Worm (Caenorhabditis elegans): Measurements from ENCODE around the gene C02D5.4.
A peak's percentile ranks its signal among the peaks of the same experiment; 100 is the strongest.

The C02D5.4 gene

DNA sequence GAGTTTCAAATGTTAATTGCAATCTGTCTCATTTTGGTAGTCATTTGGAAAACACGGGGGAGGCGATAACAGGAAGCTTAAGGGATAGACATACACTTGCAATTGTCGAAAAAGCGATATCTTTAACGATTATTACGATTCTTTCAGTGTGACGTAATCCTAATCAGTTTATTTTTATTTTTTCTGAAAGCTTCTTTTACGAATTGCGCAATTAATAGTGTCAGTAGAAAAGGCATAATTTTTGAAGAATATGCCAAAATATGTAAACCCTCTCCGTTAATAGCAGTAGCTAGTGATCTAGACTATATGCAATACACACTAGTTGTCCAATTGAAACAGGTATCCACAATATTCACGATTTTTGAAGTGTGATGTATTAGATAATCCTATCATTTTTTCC, 8.4 kb downstream of the C02D5.4 start:
- TF ChIP-seq zip-8 (tag; optimal IDR thresholded peaks at IDR 0.05) (peak; percentile 99), ceh-83 (GFP tag; optimal IDR thresholded peaks at IDR 0.05) (no peak)

DNA sequence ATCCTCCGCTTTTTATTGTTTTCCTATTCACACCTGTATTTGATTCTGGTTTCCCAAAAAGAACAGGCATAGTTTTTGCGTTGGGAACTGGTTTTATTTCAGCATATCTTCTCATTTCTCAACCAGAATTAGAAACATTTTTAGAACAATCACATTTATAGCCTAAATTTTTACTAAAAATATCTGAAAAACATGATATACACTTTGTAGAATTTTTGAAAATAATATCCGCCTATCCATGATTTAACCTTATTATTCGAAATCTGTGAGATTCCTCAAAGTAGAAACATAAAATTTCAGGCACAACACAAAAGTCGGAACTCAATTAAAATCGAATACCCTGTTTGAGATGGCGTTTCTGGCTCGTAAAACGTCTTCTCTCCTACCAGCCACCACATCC, 8.9 kb downstream of the C02D5.4 start, which contains the start of gene acdh-6:
TSS of gene acdh-6 (plus strand) at position 301 of the 400 bp plus-strand sequence.
- TF ChIP-seq blmp-1 (tag; optimal IDR thresholded peaks at IDR 0.05) = no peak
- no peak for TF ChIP-seq sem-2 (GFP tag; optimal IDR thresholded peaks at IDR 0.05)
- TF ChIP-seq mab-5 (tag; optimal IDR thresholded peaks at IDR 0.05) = no peak
- no peak for TF ChIP-seq elt-1 (tag; optimal IDR thresholded peaks at IDR 0.05; ENCODE audit: borderline replicate concordance, insufficient read depth)
- no peak for TF ChIP-seq ham-2 (GFP tag; optimal IDR thresholded peaks at IDR 0.05)
- no peak for TF ChIP-seq unc-39 (tag; optimal IDR thresholded peaks at IDR 0.05)
- TF ChIP-seq lin-32 (GFP tag; optimal IDR thresholded peaks at IDR 0.05) = no peak
- TF ChIP-seq ces-1 (GFP tag; optimal IDR thresholded peaks at IDR 0.05) = no peak
- TF ChIP-seq sptf-1 (tag; optimal IDR thresholded peaks at IDR 0.05) = no peak
- no peak for TF ChIP-seq M03D4.4 (tag; optimal IDR thresholded peaks at IDR 0.05)
- no peak for TF ChIP-seq ceh-83 (GFP tag; optimal IDR thresholded peaks at IDR 0.05)
- TF ChIP-seq pha-4 (tag; optimal IDR thresholded peaks at IDR 0.05) = no peak
- no peak for TF ChIP-seq mep-1 (tag; optimal IDR thresholded peaks at IDR 0.05)
- no peak for TF ChIP-seq tbx-8 (GFP tag; optimal IDR thresholded peaks at IDR 0.05)

DNA sequence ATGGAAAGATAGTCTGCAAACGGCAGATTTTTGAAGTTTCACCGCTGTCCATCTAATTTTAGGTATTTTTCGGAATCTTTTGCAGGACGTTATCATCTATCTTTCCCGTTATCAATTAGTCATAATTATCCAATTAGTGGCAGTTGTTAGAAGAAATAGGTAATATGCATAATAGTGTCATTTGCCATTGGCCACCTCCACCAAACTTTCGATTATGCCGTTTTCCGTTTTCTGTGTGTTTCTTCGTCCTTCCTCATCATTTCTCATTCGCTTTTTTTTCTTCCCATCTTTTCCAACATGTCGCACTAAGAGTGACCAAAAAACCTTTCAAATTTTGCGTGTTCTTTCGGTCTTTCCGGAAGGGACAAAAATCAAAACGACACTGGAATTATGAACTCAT, 12.4 kb downstream of the C02D5.4 start:
- TF ChIP-seq lin-13 (tag; optimal IDR thresholded peaks at IDR 0.05) (no peak), sptf-1 (tag; optimal IDR thresholded peaks at IDR 0.05) (no peak), mab-5 (tag; optimal IDR thresholded peaks at IDR 0.05) (no peak), nhr-237 (tag; optimal IDR thresholded peaks at IDR 0.05) (no peak), ceh-39 (tag; optimal IDR thresholded peaks at IDR 0.05) (no peak), bed-3 (GFP tag; optimal IDR thresholded peaks at IDR 0.05) (no peak), nhr-76 (tag; optimal IDR thresholded peaks at IDR 0.05) (no peak), drap-1 (GFP tag; optimal IDR thresholded peaks at IDR 0.05) (no peak), lsy-2 (tag; optimal IDR thresholded peaks at IDR 0.05) (no peak), elt-1 (tag; optimal IDR thresholded peaks at IDR 0.05; ENCODE audit: borderline replicate concordance, insufficient read depth) (no peak), ces-1 (GFP tag; optimal IDR thresholded peaks at IDR 0.05) (no peak), mls-2 (tag; optimal IDR thresholded peaks at IDR 0.05) (no peak), ceh-83 (GFP tag; optimal IDR thresholded peaks at IDR 0.05) (no peak), unc-62 (GFP tag; optimal IDR thresholded peaks at IDR 0.05) (no peak), mep-1 (tag; optimal IDR thresholded peaks at IDR 0.05) (no peak), ztf-11 (tag; optimal IDR thresholded peaks at IDR 0.05) (no peak)

DNA sequence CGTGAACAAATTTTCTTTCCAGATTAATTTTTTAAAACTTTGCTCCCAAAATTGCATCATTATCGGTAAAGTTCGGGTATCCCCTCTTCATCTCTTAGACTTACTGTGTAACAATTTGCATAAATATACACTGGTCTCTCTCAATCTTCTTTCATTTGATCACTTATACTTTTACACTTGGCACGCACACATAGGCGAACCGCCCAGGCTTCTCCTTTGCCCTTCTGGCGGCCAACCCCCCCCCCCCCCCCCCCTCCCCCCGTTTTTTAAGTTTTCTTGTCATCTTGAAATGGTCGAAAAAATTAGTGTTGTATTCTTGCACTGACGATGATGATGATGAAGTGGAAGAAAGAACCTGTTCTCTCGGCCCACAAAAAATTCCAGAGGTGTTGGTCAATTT, 18.3 kb downstream of the C02D5.4 start:
- TF ChIP-seq sem-2 (GFP tag; optimal IDR thresholded peaks at IDR 0.05) (no peak), elt-1 (tag; optimal IDR thresholded peaks at IDR 0.05; ENCODE audit: borderline replicate concordance, insufficient read depth) (no peak), ham-2 (GFP tag; optimal IDR thresholded peaks at IDR 0.05) (no peak), hlh-1 (tag; optimal IDR thresholded peaks at IDR 0.05) (no peak), M03D4.4 (tag; optimal IDR thresholded peaks at IDR 0.05) (no peak), mep-1 (tag; optimal IDR thresholded peaks at IDR 0.05) (no peak), lin-13 (tag; optimal IDR thresholded peaks at IDR 0.05) (no peak), nhr-76 (tag; optimal IDR thresholded peaks at IDR 0.05) (no peak), mls-2 (tag; optimal IDR thresholded peaks at IDR 0.05) (no peak), unc-62 (GFP tag; optimal IDR thresholded peaks at IDR 0.05) (no peak), elt-3 (tag; optimal IDR thresholded peaks at IDR 0.05) (no peak), nhr-12 (tag; optimal IDR thresholded peaks at IDR 0.05) (no peak), zip-8 (tag; optimal IDR thresholded peaks at IDR 0.05) (no peak), lsy-2 (tag; optimal IDR thresholded peaks at IDR 0.05) (no peak), cnd-1 (tag; optimal IDR thresholded peaks at IDR 0.05) (no peak), ces-1 (GFP tag; optimal IDR thresholded peaks at IDR 0.05) (no peak)

DNA sequence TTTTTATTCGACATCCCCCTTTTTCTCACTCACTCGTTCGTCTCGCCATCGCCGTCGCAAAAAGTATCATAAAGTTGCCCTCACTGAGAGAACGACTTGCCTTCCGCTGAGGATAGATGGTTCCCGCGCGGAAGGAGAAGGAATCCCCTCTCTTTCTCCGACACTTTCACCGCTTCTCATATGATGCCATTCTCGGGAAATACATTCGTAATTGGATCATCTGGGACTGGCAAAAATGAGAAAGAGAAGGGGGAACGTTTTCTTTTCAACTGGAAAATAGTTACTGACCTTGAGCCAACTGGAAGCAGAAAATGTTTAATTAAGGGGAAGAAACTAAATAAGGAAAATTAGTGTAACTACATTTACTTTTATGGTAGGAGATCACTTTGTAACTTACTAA, 19.9 kb downstream of the C02D5.4 start:
- TF ChIP-seq blmp-1 (tag; optimal IDR thresholded peaks at IDR 0.05) (peak; percentile 65), hlh-1 (tag; optimal IDR thresholded peaks at IDR 0.05) (no peak), elt-1 (tag; optimal IDR thresholded peaks at IDR 0.05; ENCODE audit: borderline replicate concordance, insufficient read depth) (no peak), nhr-12 (tag; optimal IDR thresholded peaks at IDR 0.05) (no peak), ces-1 (GFP tag; optimal IDR thresholded peaks at IDR 0.05) (peak; percentile 53), ztf-11 (tag; optimal IDR thresholded peaks at IDR 0.05) (no peak), bed-3 (GFP tag; optimal IDR thresholded peaks at IDR 0.05) (no peak)

DNA sequence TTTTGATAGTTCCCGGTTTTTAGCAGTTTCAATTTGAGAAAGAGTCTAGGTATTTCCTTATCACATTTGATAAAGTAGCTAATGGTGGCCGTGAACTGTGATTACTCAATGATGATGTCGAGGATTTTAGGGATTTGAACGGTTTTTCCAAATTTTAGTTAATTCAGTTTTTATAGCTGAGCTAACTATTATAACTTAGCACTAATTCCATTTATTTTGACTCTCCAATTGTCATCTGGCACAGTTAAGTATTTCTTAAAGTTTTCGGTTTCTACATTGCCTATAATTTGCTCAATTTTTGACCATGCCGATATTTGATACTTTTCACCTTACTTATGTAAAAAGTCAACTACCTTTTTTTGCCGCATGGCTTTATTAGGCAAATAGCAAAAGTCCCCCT, 21.3 kb downstream of the C02D5.4 start:
- no peak for TF ChIP-seq ceh-43 (GFP tag; optimal IDR thresholded peaks at IDR 0.05)
- no peak for TF ChIP-seq zip-8 (tag; optimal IDR thresholded peaks at IDR 0.05)
- TF ChIP-seq nhr-76 (tag; optimal IDR thresholded peaks at IDR 0.05) = no peak
- no peak for TF ChIP-seq nhr-28 (tag; optimal IDR thresholded peaks at IDR 0.05)
- TF ChIP-seq lin-32 (GFP tag; optimal IDR thresholded peaks at IDR 0.05) = no peak
- TF ChIP-seq hlh-1 (tag; optimal IDR thresholded peaks at IDR 0.05) = no peak
- TF ChIP-seq unc-120 (tag; optimal IDR thresholded peaks at IDR 0.05; ENCODE audit: poor library complexity, severe bottlenecking) = no peak
- no peak for TF ChIP-seq mab-5 (tag; optimal IDR thresholded peaks at IDR 0.05)
